Fruit fly (Drosophila melanogaster) whole organism, embryonic: Measurements from ENCODE around the gene CG11396.
A peak's percentile ranks its signal among the peaks of the same experiment; 100 is the strongest.

Experiments
- Adf1 ChIP-seq: fragments of 200-800 bp; sonication (Bioruptor generic); IDR thresholded peaks from 2 replicates; pipeline ENCODE4 v1.3.6; 2022; ENCODE audit warnings: missing biosample characterization, missing genetic modification characterization
- Asciz ChIP-seq: fragments of 200-800 bp; sonication (Bioruptor generic); optimal IDR thresholded peaks from 2 replicates; lab custom pipeline; 2017; ENCODE audit warnings: missing biosample characterization, mild to moderate bottlenecking, missing genetic modification characterization, missing genetic modification reagents
- BtbVII ChIP-seq: fragments of 200-800 bp; sonication (Bioruptor generic); optimal IDR thresholded peaks from 3 replicates; lab custom pipeline; 2017; ENCODE audit warnings: missing biosample characterization, mild to moderate bottlenecking, missing genetic modification characterization
- CG10267 ChIP-seq: fragments of 200-800 bp; sonication (Bioruptor generic); optimal IDR thresholded peaks from 2 replicates; lab custom pipeline; 2018; ENCODE audit warnings: missing biosample characterization, mild to moderate bottlenecking, missing genetic modification characterization, moderate library complexity
- CG12155 ChIP-seq: fragments of 200-800 bp; sonication (Bioruptor generic); optimal IDR thresholded peaks from 3 replicates; lab custom pipeline; 2016; ENCODE audit warnings: missing biosample characterization, missing genetic modification characterization
- CG12391 ChIP-seq: fragments of 200-800 bp; sonication (Bioruptor generic); optimal IDR thresholded peaks from 3 replicates; lab custom pipeline; 2018; ENCODE audit warnings: missing biosample characterization, mild to moderate bottlenecking, missing genetic modification characterization, moderate library complexity
- CG13296 ChIP-seq: fragments of 200-800 bp; sonication (Bioruptor generic); optimal IDR thresholded peaks from 3 replicates; lab custom pipeline; 2018; ENCODE audit warnings: missing biosample characterization, mild to moderate bottlenecking, missing genetic modification characterization
- CG15696 ChIP-seq: fragments of 200-800 bp; sonication (Bioruptor generic); optimal IDR thresholded peaks from 2 replicates; lab custom pipeline; 2019; ENCODE audit warnings: missing biosample characterization, mild to moderate bottlenecking, missing genetic modification characterization, moderate library complexity
- CG18011 ChIP-seq: fragments of 200-800 bp; sonication (Bioruptor generic); optimal IDR thresholded peaks from 2 replicates; lab custom pipeline; 2017; ENCODE audit warnings: missing biosample characterization, missing genetic modification characterization, mild to moderate bottlenecking, moderate library complexity, missing genotype
- CG2199 ChIP-seq: fragments of 200-800 bp; sonication (Bioruptor generic); IDR thresholded peaks from 3 replicates; pipeline ENCODE4 v1.3.6; 2022; ENCODE audit warnings: missing biosample characterization, missing genetic modification characterization
- CG4820 ChIP-seq: fragments of 200-800 bp; sonication (Bioruptor generic); optimal IDR thresholded peaks from 3 replicates; lab custom pipeline; 2016; ENCODE audit warnings: missing biosample characterization, missing genetic modification characterization
- CG6175 ChIP-seq: fragments of 200-800 bp; sonication (Bioruptor generic); IDR thresholded peaks from 3 replicates; pipeline ENCODE4 v1.3.6; 2022; ENCODE audit warnings: missing biosample characterization, missing genetic modification characterization
- CG6689 ChIP-seq: fragments of 200-800 bp; sonication (Bioruptor generic); IDR thresholded peaks from 2 replicates; pipeline ENCODE4 v1.3.6; 2022; ENCODE audit warnings: missing biosample characterization, missing genetic modification characterization
- CG9609 ChIP-seq: fragments of 200-800 bp; sonication (Bioruptor generic); optimal IDR thresholded peaks from 3 replicates; lab custom pipeline; 2016; ENCODE audit warnings: missing biosample characterization, missing genetic modification characterization
- CHES-1-like ChIP-seq: fragments of 200-800 bp; sonication (Bioruptor generic); optimal IDR thresholded peaks from 2 replicates; lab custom pipeline; 2016; ENCODE audit warnings: missing biosample characterization, missing genetic modification characterization
- Camta ChIP-seq: fragments of 200-800 bp; sonication (Bioruptor generic); optimal IDR thresholded peaks from 2 replicates; lab custom pipeline; 2016; ENCODE audit warnings: missing biosample characterization, missing genetic modification characterization
- E2f1 ChIP-seq: fragments of 200-800 bp; sonication (Bioruptor generic); IDR thresholded peaks from 2 replicates; pipeline ENCODE4 v1.3.6; 2022; ENCODE audit warnings: missing biosample characterization, missing genetic modification characterization
- Fer3 ChIP-seq: fragments of 200-800 bp; sonication (Bioruptor generic); optimal IDR thresholded peaks from 2 replicates; lab custom pipeline; 2018; ENCODE audit warnings: missing biosample characterization, mild to moderate bottlenecking, missing genetic modification characterization, moderate library complexity
- GATAe ChIP-seq: fragments of 200-800 bp; sonication (Bioruptor generic); conservative IDR thresholded peaks from 2 replicates; pipeline ENCODE4 v1.3.6; 2022; ENCODE audit warnings: missing biosample characterization, missing genetic modification characterization
- Hr51 ChIP-seq, 2 experiments: fragments of 200-800 bp; sonication (Bioruptor generic); optimal IDR thresholded peaks; 2 replicates in 1 of 2; 3 replicates in 1 of 2; lab custom pipeline; 2016 to 2018; ENCODE audit warnings: missing biosample characterization in 2 of 2, missing genetic modification characterization in 2 of 2, mild to moderate bottlenecking in 1 of 2, moderate library complexity in 1 of 2
- Myb ChIP-seq: fragments of 200-800 bp; sonication (Bioruptor generic); optimal IDR thresholded peaks from 2 replicates; lab custom pipeline; 2016; ENCODE audit warnings: missing biosample characterization, missing genetic modification characterization
- Neu2 ChIP-seq: fragments of 200-800 bp; sonication (Bioruptor generic); optimal IDR thresholded peaks from 3 replicates; lab custom pipeline; 2016; ENCODE audit warnings: missing biosample characterization, missing genetic modification characterization, borderline replicate concordance
- Nf-YB ChIP-seq: fragments of 200-800 bp; sonication (Bioruptor generic); optimal IDR thresholded peaks from 3 replicates; lab custom pipeline; 2019; ENCODE audit warnings: missing biosample characterization, mild to moderate bottlenecking, missing genetic modification characterization, moderate library complexity
- NfI ChIP-seq: fragments of 200-800 bp; sonication (Bioruptor generic); optimal IDR thresholded peaks from 3 replicates; lab custom pipeline; 2018; ENCODE audit warnings: missing biosample characterization, mild to moderate bottlenecking, missing genetic modification characterization, moderate library complexity
- Pdp1 ChIP-seq, 2 experiments: fragments of 200-800 bp; sonication (Bioruptor generic); optimal IDR thresholded peaks; 3 replicates each; lab custom pipeline; 2016; ENCODE audit warnings: missing biosample characterization in 2 of 2, missing genetic modification characterization in 2 of 2, mild to moderate bottlenecking in 1 of 2, moderate library complexity in 1 of 2
- Ptx1 ChIP-seq: fragments of 200-800 bp; sonication (Bioruptor generic); IDR thresholded peaks from 2 replicates; pipeline ENCODE4 v1.3.6; 2022; ENCODE audit warnings: missing biosample characterization, missing genetic modification characterization
- Side ChIP-seq: fragments of 200-800 bp; sonication (Bioruptor generic); optimal IDR thresholded peaks from 2 replicates; lab custom pipeline; 2016; ENCODE audit warnings: missing biosample characterization, missing genetic modification characterization
- Xbp1 ChIP-seq: fragments of 200-800 bp; sonication (Bioruptor generic); optimal IDR thresholded peaks from 3 replicates; lab custom pipeline; 2016; ENCODE audit warnings: missing biosample characterization, mild to moderate bottlenecking, missing genetic modification characterization
- ara ChIP-seq: fragments of 200-800 bp; sonication (Bioruptor generic); IDR thresholded peaks from 2 replicates; pipeline ENCODE4 v1.3.6; 2022; ENCODE audit warnings: missing biosample characterization, missing genetic modification characterization
- az2 ChIP-seq: fragments of 200-800 bp; sonication (Bioruptor generic); optimal IDR thresholded peaks from 3 replicates; lab custom pipeline; 2016; ENCODE audit warnings: missing biosample characterization, missing genetic modification characterization
- cato ChIP-seq: fragments of 200-800 bp; sonication (Bioruptor generic); optimal IDR thresholded peaks from 2 replicates; lab custom pipeline; 2016; ENCODE audit warnings: missing biosample characterization, missing genetic modification characterization, borderline replicate concordance
- danr ChIP-seq: fragments of 200-800 bp; sonication (Bioruptor generic); IDR thresholded peaks from 2 replicates; pipeline ENCODE4 v1.3.6; 2022; ENCODE audit warnings: missing biosample characterization, missing genetic modification characterization
- dpn ChIP-seq, 2 experiments: fragments of 200-800 bp; sonication (Bioruptor generic); optimal IDR thresholded peaks; 3 replicates each; lab custom pipeline; 2016; ENCODE audit warnings: missing biosample characterization in 2 of 2, missing genetic modification characterization in 2 of 2
- fru ChIP-seq: fragments of >200 bp; optimal IDR thresholded peaks from 2 replicates; lab custom pipeline; 2017
- gem ChIP-seq: fragments of 200-800 bp; sonication (Bioruptor generic); optimal IDR thresholded peaks from 2 replicates; lab custom pipeline; 2019; ENCODE audit warnings: missing biosample characterization, mild to moderate bottlenecking, missing genetic modification characterization, moderate library complexity
- hb ChIP-seq: fragments of 200-800 bp; sonication (Bioruptor generic); IDR thresholded peaks from 3 replicates; pipeline ENCODE4 v1.3.6; 2022; ENCODE audit warnings: missing biosample characterization, missing genetic modification characterization; ENCODE audit not compliant: partially characterized antibody
- ind ChIP-seq: fragments of 200-800 bp; sonication (Bioruptor generic); optimal IDR thresholded peaks from 3 replicates; lab custom pipeline; 2016; ENCODE audit warnings: missing biosample characterization, missing genetic modification characterization
- insv ChIP-seq, 2 experiments: fragments of 200-800 bp; sonication (Bioruptor generic); optimal IDR thresholded peaks; 3 replicates each; lab custom pipeline; 2016 to 2018; ENCODE audit warnings: missing biosample characterization in 2 of 2, missing genetic modification characterization in 2 of 2
- inv ChIP-seq: fragments of 200-800 bp; sonication (Bioruptor generic); IDR thresholded peaks from 2 replicates; pipeline ENCODE4 v1.3.6; 2022; ENCODE audit warnings: missing biosample characterization, missing genetic modification characterization; ENCODE audit not compliant: partially characterized antibody
- mam ChIP-seq: fragments of 200-800 bp; sonication (Bioruptor generic); optimal IDR thresholded peaks from 3 replicates; lab custom pipeline; 2016; ENCODE audit warnings: missing biosample characterization, missing genetic modification characterization
- nmo ChIP-seq: fragments of 200-800 bp; sonication (Bioruptor generic); optimal IDR thresholded peaks from 2 replicates; lab custom pipeline; 2018; ENCODE audit warnings: missing biosample characterization, mild to moderate bottlenecking, missing genetic modification characterization, moderate library complexity
- odd ChIP-seq: fragments of 200-800 bp; sonication (Bioruptor generic); optimal IDR thresholded peaks from 2 replicates; lab custom pipeline; 2017; ENCODE audit warnings: missing biosample characterization, mild to moderate bottlenecking, missing genetic modification characterization
- phol ChIP-seq: fragments of 200-800 bp; sonication (Bioruptor generic); optimal IDR thresholded peaks from 3 replicates; lab custom pipeline; 2018; ENCODE audit warnings: missing biosample characterization, mild to moderate bottlenecking, missing genetic modification characterization, moderate library complexity
- pita ChIP-seq: fragments of 200-800 bp; sonication (Bioruptor generic); optimal IDR thresholded peaks from 2 replicates; lab custom pipeline; 2017; ENCODE audit warnings: missing biosample characterization, mild to moderate bottlenecking, missing genetic modification characterization
- rib ChIP-seq: fragments of 200-800 bp; sonication (Bioruptor generic); IDR thresholded peaks from 2 replicates; pipeline ENCODE4 v1.3.6; 2022; ENCODE audit warnings: missing biosample characterization, missing genetic modification characterization
- row ChIP-seq: fragments of 200-800 bp; sonication (Bioruptor generic); IDR thresholded peaks from 3 replicates; pipeline ENCODE4 v1.3.6; 2022; ENCODE audit warnings: missing biosample characterization, missing genetic modification characterization
- seq ChIP-seq: fragments of 200-800 bp; sonication (Bioruptor generic); IDR thresholded peaks from 2 replicates; pipeline ENCODE4 v1.3.6; 2022; ENCODE audit warnings: missing biosample characterization, missing genetic modification characterization
- unpg ChIP-seq: fragments of 200-800 bp; sonication (Bioruptor generic); optimal IDR thresholded peaks from 3 replicates; lab custom pipeline; 2018; ENCODE audit warnings: missing biosample characterization, mild to moderate bottlenecking, missing genetic modification characterization, moderate library complexity
- zen2 ChIP-seq: fragments of 200-800 bp; sonication (Bioruptor generic); IDR thresholded peaks from 3 replicates; pipeline ENCODE4 v1.3.6; 2022; ENCODE audit warnings: missing biosample characterization, missing genetic modification characterization; ENCODE audit not compliant: partially characterized antibody

Gene CG11396

dm6 chr3L:20837040-20837830 lies 49.3 kb upstream of the CG11396 start, which contains the start of gene CG13255 (continued):
- TF ChIP-seq phol (tag; lab: Kevin White, UChicago), result peak; percentile 42
- TF ChIP-seq cato (GFP tag; lab: Kevin White, UChicago), result peak; percentile 10
- peak; percentile 16 for TF ChIP-seq Asciz (GFP tag; lab: Kevin White, UChicago)
- TF ChIP-seq CG9609 (GFP tag; lab: Kevin White, UChicago), result no peak
- 0 out of 2 replicates have a peak, but pooled peaks have one; percentile 28 for TF ChIP-seq CG6689
- no peak for TF ChIP-seq CG6175 (GFP tag; lab: Robert Waterston, UW)
- TF ChIP-seq seq, result no peak
- peak in 1 of 2 experiments; percentile 25 for TF ChIP-seq dpn (GFP tag; optimal IDR thresholded peaks at IDR 0.05; lab: Kevin White, UChicago)
- peak; percentile 43 for TF ChIP-seq nmo (GFP tag; lab: Kevin White, UChicago)
- TF ChIP-seq az2 (GFP tag; lab: Kevin White, UChicago), result peak; percentile 14
- no peak for TF ChIP-seq rib (GFP tag; lab: Robert Waterston, UW)
- TF ChIP-seq Xbp1, result peak; percentile 21
- TF ChIP-seq CG13296 (GFP tag; lab: Kevin White, UChicago), result no peak
- TF ChIP-seq Hr51 (GFP tag; optimal IDR thresholded peaks at IDR 0.05; lab: Kevin White, UChicago), result peak in 1 of 2 experiments; percentile 56
- TF ChIP-seq ind (GFP tag; lab: Kevin White, UChicago), result peak; percentile 53
- peak; percentile 10; the same call in 1 of the 2 replicates for TF ChIP-seq Adf1 (GFP tag; lab: Robert Waterston, UW)
- TF ChIP-seq Fer3, result no peak
- peak; percentile 63 for TF ChIP-seq row (GFP tag; lab: Robert Waterston, UW)
- no peak for TF ChIP-seq CG2199 (GFP tag; lab: Robert Waterston, UW)
- no peak for TF ChIP-seq zen2 (GFP tag; lab: Robert Waterston, UW)
- peak; percentile 52 for TF ChIP-seq NfI (GFP tag; lab: Kevin White, UChicago)
- peak; percentile 61 for TF ChIP-seq mam (GFP tag; lab: Kevin White, UChicago)
- TF ChIP-seq unpg, result peak; percentile 10
- TF ChIP-seq fru (lab: Kevin White, UChicago), result no peak
- peak; percentile 36 for TF ChIP-seq Myb (GFP tag; lab: Kevin White, UChicago)
- no peak for TF ChIP-seq insv (GFP tag; optimal IDR thresholded peaks at IDR 0.05; lab: Kevin White, UChicago)
- no peak for TF ChIP-seq Neu2
- peak; percentile 58 for TF ChIP-seq BtbVII (GFP tag; lab: Kevin White, UChicago)
- TF ChIP-seq CG12391 (tag; lab: Kevin White, UChicago), result peak; percentile 42
- TF ChIP-seq pita (GFP tag; lab: Kevin White, UChicago), result no peak
- no peak for TF ChIP-seq E2f1 (GFP tag; lab: Robert Waterston, UW)
- TF ChIP-seq CG18011 (GFP tag; lab: Kevin White, UChicago), result peak; percentile 21
- TF ChIP-seq danr (GFP tag; lab: Robert Waterston, UW), result no peak
- TF ChIP-seq gem (tag; lab: Kevin White, UChicago), result peak; percentile 66
- no peak for TF ChIP-seq Side (GFP tag; lab: Kevin White, UChicago)
- peak; percentile 65 for TF ChIP-seq GATAe (GFP tag; lab: Robert Waterston, UW)
- peak; percentile 48 for TF ChIP-seq CHES-1-like (GFP tag; lab: Kevin White, UChicago)
- peak; percentile 4 for TF ChIP-seq CG10267
- peak; percentile 13 for TF ChIP-seq Camta (GFP tag; lab: Kevin White, UChicago)
- no peak for TF ChIP-seq ara (GFP tag; lab: Robert Waterston, UW)
- TF ChIP-seq hb, result no peak
- TF ChIP-seq odd (GFP tag; lab: Kevin White, UChicago), result peak; percentile 11
- peak; percentile 29 for TF ChIP-seq CG12155
- peak; percentile 39; the same call in 1 of the 2 replicates for TF ChIP-seq Ptx1 (GFP tag; lab: Robert Waterston, UW)
- no peak for TF ChIP-seq inv (GFP tag; lab: Robert Waterston, UW)
- TF ChIP-seq Nf-YB (GFP tag; lab: Kevin White, UChicago), result no peak
- TF ChIP-seq CG15696 (tag; lab: Kevin White, UChicago), result no peak
- peak; percentile 18 to 32 for TF ChIP-seq Pdp1 (GFP tag; optimal IDR thresholded peaks at IDR 0.05; lab: Kevin White, UChicago)
- no peak for TF ChIP-seq CG4820 (GFP tag; lab: Kevin White, UChicago)
